Fruit fly (Drosophila melanogaster): ENCODE data around the gene CG13599.

DNA sequence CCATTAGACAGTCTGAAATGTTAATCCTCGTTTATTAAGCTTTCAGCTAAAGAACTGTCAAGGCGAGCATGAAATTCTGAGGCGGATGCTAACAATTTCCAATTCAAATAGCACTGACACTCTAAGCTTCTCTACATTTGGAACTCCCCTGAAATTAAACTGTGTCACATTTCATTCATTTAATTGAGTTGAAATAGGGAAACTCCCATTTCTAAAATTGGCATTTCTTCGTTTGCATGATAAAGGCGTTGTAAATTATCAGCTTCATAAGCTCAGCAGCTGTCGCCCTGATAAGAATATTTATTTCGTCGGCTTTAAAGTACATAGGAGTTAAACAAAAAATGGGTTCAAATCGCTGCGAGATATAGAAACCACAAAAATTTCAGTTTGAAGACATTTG lies 46.3 kb upstream of the CG13599 start:
- no peak for TF ChIP-seq CTCF (optimal IDR thresholded peaks at IDR 0.05)
- no peak for TF ChIP-seq CG8478 (optimal IDR thresholded peaks at IDR 0.05)
